Fruit fly (Drosophila melanogaster) whole organism, embryonic: ENCODE data around the gene CG1092.

Source experiments
- Blimp-1 ChIP-seq: fragments of 200-800 bp; sonication (Bioruptor generic); optimal IDR thresholded peaks from 3 replicates; lab custom pipeline; 2018; ENCODE audit warnings: missing biosample characterization, missing genetic modification characterization, mild to moderate bottlenecking, moderate library complexity, missing genetic modification reagents
- CG10147 ChIP-seq: fragments of 200-800 bp; sonication (Bioruptor generic); optimal IDR thresholded peaks from 2 replicates; lab custom pipeline; 2019; ENCODE audit warnings: missing biosample characterization, mild to moderate bottlenecking, missing genetic modification characterization, moderate library complexity
- CG10979 ChIP-seq: fragments of 200-800 bp; sonication (Bioruptor generic); optimal IDR thresholded peaks from 2 replicates; lab custom pipeline; 2018; ENCODE audit warnings: missing biosample characterization, mild to moderate bottlenecking, missing genetic modification characterization, moderate library complexity
- CG11504 ChIP-seq: fragments of 200-800 bp; sonication (Bioruptor generic); optimal IDR thresholded peaks from 3 replicates; lab custom pipeline; 2019; ENCODE audit warnings: missing biosample characterization, mild to moderate bottlenecking, missing genetic modification characterization, moderate library complexity
- CG12236 ChIP-seq: fragments of 200-800 bp; sonication (Bioruptor generic); optimal IDR thresholded peaks from 2 replicates; lab custom pipeline; 2016; ENCODE audit warnings: missing biosample characterization, missing genetic modification characterization
- CG12299 ChIP-seq: fragments of 200-800 bp; sonication (Bioruptor generic); optimal IDR thresholded peaks from 2 replicates; lab custom pipeline; 2018; ENCODE audit warnings: missing biosample characterization, mild to moderate bottlenecking, missing genetic modification characterization
- CG12769 ChIP-seq: fragments of 200-800 bp; sonication (Bioruptor generic); optimal IDR thresholded peaks from 2 replicates; lab custom pipeline; 2019; ENCODE audit warnings: missing biosample characterization, mild to moderate bottlenecking, missing genetic modification characterization, moderate library complexity
- CG1602 ChIP-seq: fragments of 200-800 bp; sonication (Bioruptor generic); optimal IDR thresholded peaks from 3 replicates; lab custom pipeline; 2016; ENCODE audit warnings: missing biosample characterization, missing genetic modification characterization
- CG17829 ChIP-seq: fragments of 200-800 bp; optimal IDR thresholded peaks from 2 replicates; lab custom pipeline; 2019; ENCODE audit warnings: missing biosample characterization, mild to moderate bottlenecking, missing genetic modification characterization, moderate library complexity
- CG1792 ChIP-seq: fragments of 200-800 bp; sonication (Bioruptor generic); optimal IDR thresholded peaks from 2 replicates; lab custom pipeline; 2016; ENCODE audit warnings: missing biosample characterization, missing genetic modification characterization
- CG18011 ChIP-seq: fragments of 200-800 bp; sonication (Bioruptor generic); optimal IDR thresholded peaks from 2 replicates; lab custom pipeline; 2017; ENCODE audit warnings: missing biosample characterization, missing genetic modification characterization, mild to moderate bottlenecking, moderate library complexity, missing genotype
- CG18619 ChIP-seq: fragments of 200-800 bp; sonication (Bioruptor generic); optimal IDR thresholded peaks from 3 replicates; lab custom pipeline; 2017; ENCODE audit warnings: missing biosample characterization, mild to moderate bottlenecking, missing genetic modification characterization
- CG18764 ChIP-seq: fragments of 200-800 bp; sonication (Bioruptor generic); optimal IDR thresholded peaks from 3 replicates; lab custom pipeline; 2016; ENCODE audit warnings: missing biosample characterization, missing genetic modification characterization
- CG30020 ChIP-seq: fragments of 200-800 bp; optimal IDR thresholded peaks from 2 replicates; lab custom pipeline; 2019; ENCODE audit warnings: missing biosample characterization, mild to moderate bottlenecking, missing genetic modification characterization, moderate library complexity
- CG4707 ChIP-seq: fragments of 200-800 bp; sonication (Bioruptor generic); optimal IDR thresholded peaks from 2 replicates; lab custom pipeline; 2018; ENCODE audit warnings: missing biosample characterization, mild to moderate bottlenecking, missing genetic modification characterization, moderate library complexity
- CG4730 ChIP-seq: fragments of 200-800 bp; sonication (Bioruptor generic); IDR thresholded peaks from 2 replicates; pipeline ENCODE4 v1.3.6; 2022; ENCODE audit warnings: missing biosample characterization, missing genetic modification characterization
- CG5180 ChIP-seq: fragments of 200-800 bp; sonication (Bioruptor generic); optimal IDR thresholded peaks from 3 replicates; lab custom pipeline; 2017; ENCODE audit warnings: missing biosample characterization, missing genetic modification characterization, mild to moderate bottlenecking, moderate library complexity, missing genetic modification reagents
- CG7786 ChIP-seq: fragments of 200-800 bp; sonication (Bioruptor generic); optimal IDR thresholded peaks from 2 replicates; lab custom pipeline; 2016; ENCODE audit warnings: missing biosample characterization, missing genetic modification characterization
- CG8290 ChIP-seq, 3 experiments: fragments of 200-800 bp; sonication (Bioruptor generic); optimal IDR thresholded peaks; 2 replicates each; lab custom pipeline; 2016 to 2019; ENCODE audit warnings: missing biosample characterization in 3 of 3, missing genetic modification characterization in 3 of 3, mild to moderate bottlenecking in 2 of 3, moderate library complexity in 1 of 3
- CG9727 ChIP-seq: fragments of 200-800 bp; sonication (Bioruptor generic); optimal IDR thresholded peaks from 3 replicates; lab custom pipeline; 2017; ENCODE audit warnings: missing biosample characterization, mild to moderate bottlenecking, missing genetic modification characterization
- Ets65A ChIP-seq: fragments of 200-800 bp; sonication (Bioruptor generic); peaks from one replicate; lab custom pipeline; 2016; ENCODE audit warnings: missing biosample characterization, missing genetic modification characterization
- GATAe ChIP-seq: fragments of 200-800 bp; sonication (Bioruptor generic); conservative IDR thresholded peaks from 2 replicates; pipeline ENCODE4 v1.3.6; 2022; ENCODE audit warnings: missing biosample characterization, missing genetic modification characterization
- Hmr ChIP-seq: fragments of 200-800 bp; sonication (Bioruptor generic); optimal IDR thresholded peaks from 3 replicates; lab custom pipeline; 2017; ENCODE audit warnings: mild to moderate bottlenecking, missing biosample characterization, missing genetic modification reagents, missing genetic modification characterization
- Mrtf ChIP-seq: fragments of 200-800 bp; sonication (Bioruptor generic); IDR thresholded peaks from 3 replicates; pipeline ENCODE4 v1.3.6; 2022; ENCODE audit warnings: missing biosample characterization, missing genetic modification characterization
- NC2α ChIP-seq: fragments of 200-800 bp; sonication (Bioruptor generic); optimal IDR thresholded peaks from 2 replicates; lab custom pipeline; 2016; ENCODE audit warnings: missing biosample characterization, missing genetic modification characterization
- Pdp1 ChIP-seq, 2 experiments: fragments of 200-800 bp; sonication (Bioruptor generic); optimal IDR thresholded peaks; 3 replicates each; lab custom pipeline; 2016; ENCODE audit warnings: missing biosample characterization in 2 of 2, missing genetic modification characterization in 2 of 2, mild to moderate bottlenecking in 1 of 2, moderate library complexity in 1 of 2
- Sox102F ChIP-seq: fragments of 200-800 bp; sonication (Bioruptor generic); optimal IDR thresholded peaks from 2 replicates; lab custom pipeline; 2018; ENCODE audit warnings: missing biosample characterization, mild to moderate bottlenecking, missing genetic modification characterization, moderate library complexity
- abd-A ChIP-seq: fragments of 200-800 bp; sonication (Bioruptor generic); optimal IDR thresholded peaks from 3 replicates; lab custom pipeline; 2019; ENCODE audit warnings: missing biosample characterization, mild to moderate bottlenecking, missing genetic modification characterization, moderate library complexity
- chif ChIP-seq, 2 experiments: fragments of 200-800 bp; sonication (Bioruptor generic); optimal IDR thresholded peaks; 3 replicates each; lab custom pipeline; 2016; ENCODE audit warnings: missing biosample characterization in 2 of 2, missing genetic modification characterization in 2 of 2
- chinmo ChIP-seq: fragments of 200-800 bp; sonication (Bioruptor generic); IDR thresholded peaks from 4 replicates; pipeline ENCODE4 v1.3.6; 2022; ENCODE audit warnings: missing biosample characterization, missing genetic modification characterization; ENCODE audit not compliant: partially characterized antibody
- jigr1 ChIP-seq: fragments of 200-800 bp; sonication (Bioruptor generic); IDR thresholded peaks from 3 replicates; pipeline ENCODE4 v1.3.6; 2022; ENCODE audit warnings: missing biosample characterization, missing genetic modification characterization
- kay ChIP-seq: fragments of 200-800 bp; sonication (Bioruptor generic); optimal IDR thresholded peaks from 2 replicates; lab custom pipeline; 2016; ENCODE audit warnings: missing biosample characterization, missing genetic modification characterization
- lab ChIP-seq: fragments of 200-800 bp; sonication (Bioruptor generic); optimal IDR thresholded peaks from 3 replicates; lab custom pipeline; 2017; ENCODE audit warnings: missing biosample characterization, missing genetic modification characterization, mild to moderate bottlenecking, moderate library complexity, missing genetic modification reagents
- lmd ChIP-seq: fragments of 200-800 bp; sonication (Bioruptor generic); IDR thresholded peaks from 2 replicates; pipeline ENCODE4 v1.3.6; 2022; ENCODE audit warnings: missing biosample characterization, missing genetic modification characterization
- oc ChIP-seq: fragments of 200-800 bp; sonication (Bioruptor generic); optimal IDR thresholded peaks from 2 replicates; lab custom pipeline; 2018; ENCODE audit warnings: missing biosample characterization, mild to moderate bottlenecking, missing genetic modification characterization, moderate library complexity
- p53 ChIP-seq: fragments of 200-800 bp; sonication (Bioruptor generic); optimal IDR thresholded peaks from 2 replicates; lab custom pipeline; 2016; ENCODE audit warnings: missing biosample characterization, missing genetic modification characterization
- sna ChIP-seq: fragments of 200-800 bp; sonication (Bioruptor generic); IDR thresholded peaks from 2 replicates; pipeline ENCODE4 v1.3.6; 2022; ENCODE audit warnings: missing biosample characterization, missing genetic modification characterization; ENCODE audit not compliant: partially characterized antibody
- tup ChIP-seq: fragments of 200-800 bp; sonication (Bioruptor generic); optimal IDR thresholded peaks from 2 replicates; lab custom pipeline; 2016; ENCODE audit warnings: missing biosample characterization, mild to moderate bottlenecking, missing genetic modification characterization, moderate library complexity
- vvl ChIP-seq: fragments of 200-800 bp; sonication (Bioruptor generic); IDR thresholded peaks from 2 replicates; pipeline ENCODE4 v1.3.6; 2022; ENCODE audit warnings: missing biosample characterization, missing genetic modification characterization
- zen2 ChIP-seq: fragments of 200-800 bp; sonication (Bioruptor generic); IDR thresholded peaks from 3 replicates; pipeline ENCODE4 v1.3.6; 2022; ENCODE audit warnings: missing biosample characterization, missing genetic modification characterization; ENCODE audit not compliant: partially characterized antibody
- zf30C ChIP-seq: fragments of 200-800 bp; sonication (Bioruptor generic); optimal IDR thresholded peaks from 3 replicates; lab custom pipeline; 2018; ENCODE audit warnings: missing biosample characterization, mild to moderate bottlenecking, missing genetic modification characterization

CG1092 gene

dm6 chr3R:4243096-4243940 lies 23.3 kb upstream of the CG1092 start, which contains the start of gene CG34305 (continued):
- peak; percentile 51 for TF ChIP-seq Sox102F (GFP tag; lab: Kevin White, UChicago)
- no peak for TF ChIP-seq CG30020 (tag; lab: Kevin White, UChicago)
- TF ChIP-seq jigr1 (GFP tag; lab: Robert Waterston, UW), result no peak
- no peak for TF ChIP-seq zen2 (GFP tag; lab: Robert Waterston, UW)
- TF ChIP-seq CG10147 (GFP tag; lab: Kevin White, UChicago), result peak; percentile 17
- TF ChIP-seq CG1602 (GFP tag; lab: Kevin White, UChicago), result no peak
- TF ChIP-seq CG18011 (GFP tag; lab: Kevin White, UChicago), result no peak
- TF ChIP-seq CG11504, result no peak
- no peak for TF ChIP-seq tup
- TF ChIP-seq CG5180 (GFP tag; lab: Kevin White, UChicago), result no peak
- TF ChIP-seq CG4730 (GFP tag; lab: Robert Waterston, UW), result no peak
- peak; percentile 25 for TF ChIP-seq Hmr
- no peak for TF ChIP-seq CG10979 (tag; lab: Kevin White, UChicago)
- no peak for TF ChIP-seq zf30C
- TF ChIP-seq CG12299, result no peak
- TF ChIP-seq lab (GFP tag; lab: Kevin White, UChicago), result peak; percentile 11
- no peak for TF ChIP-seq CG4707 (GFP tag; lab: Kevin White, UChicago)
- no peak for TF ChIP-seq CG7786 (GFP tag; lab: Kevin White, UChicago)
- TF ChIP-seq CG17829, result peak; percentile 5
- TF ChIP-seq sna (GFP tag; lab: Robert Waterston, UW), result no peak
- peak; percentile 25; the same call in 1 of the 2 replicates for TF ChIP-seq lmd

- TF ChIP-seq Pdp1 (GFP tag; optimal IDR thresholded peaks at IDR 0.05; lab: Kevin White, UChicago), result peak in 1 of 2 experiments; percentile 7
- TF ChIP-seq vvl (GFP tag; lab: Robert Waterston, UW), result peak; percentile 58; the same call in 1 of the 2 replicates
- no peak for TF ChIP-seq CG18619 (GFP tag; lab: Kevin White, UChicago)
- TF ChIP-seq abd-A (tag; lab: Kevin White, UChicago), result peak; percentile 25
- TF ChIP-seq NC2α, result no peak
- TF ChIP-seq oc (tag; lab: Kevin White, UChicago), result peak; percentile 67
Measured at dm6 chr3R:4246578-4247070, 19.9 kb upstream of the CG1092 start, which contains the start of gene TwdlF. Gene TwdlF (plus strand): TSS chr3R:4247020.

dm6 chr3R:4249947-4250346 lies 16.6 kb upstream of the CG1092 start:
- TF ChIP-seq CG1792 (GFP tag; lab: Kevin White, UChicago) (no peak), chinmo (GFP tag; lab: Robert Waterston, UW) (0 out of 4 replicates have a peak, but pooled peaks have one; percentile 57), GATAe (GFP tag; lab: Robert Waterston, UW) (no peak), CG8290 (GFP tag; optimal IDR thresholded peaks at IDR 0.05; lab: Kevin White, UChicago) (no peak), CG8290 (tag; optimal IDR thresholded peaks at IDR 0.05; lab: Kevin White, UChicago) (no peak), kay (GFP tag; lab: Kevin White, UChicago) (no peak), CG12236 (no peak), p53 (GFP tag; lab: Kevin White, UChicago) (no peak), CG18764 (no peak), vvl (GFP tag; lab: Robert Waterston, UW) (peak; percentile 66; the same call in 1 of the 2 replicates), CG12769 (tag; lab: Kevin White, UChicago) (peak; percentile 74), CG9727 (GFP tag; lab: Kevin White, UChicago) (no peak), Blimp-1 (GFP tag; lab: Kevin White, UChicago) (peak; percentile 83), Ets65A (GFP tag; lab: Kevin White, UChicago) (peak; percentile 25), Mrtf (no peak), tup (no peak), chif (GFP tag; optimal IDR thresholded peaks at IDR 0.05; lab: Kevin White, UChicago) (no peak)
